Worm (Caenorhabditis elegans): Measurements from ENCODE around the gene B0454.5.

DNA sequence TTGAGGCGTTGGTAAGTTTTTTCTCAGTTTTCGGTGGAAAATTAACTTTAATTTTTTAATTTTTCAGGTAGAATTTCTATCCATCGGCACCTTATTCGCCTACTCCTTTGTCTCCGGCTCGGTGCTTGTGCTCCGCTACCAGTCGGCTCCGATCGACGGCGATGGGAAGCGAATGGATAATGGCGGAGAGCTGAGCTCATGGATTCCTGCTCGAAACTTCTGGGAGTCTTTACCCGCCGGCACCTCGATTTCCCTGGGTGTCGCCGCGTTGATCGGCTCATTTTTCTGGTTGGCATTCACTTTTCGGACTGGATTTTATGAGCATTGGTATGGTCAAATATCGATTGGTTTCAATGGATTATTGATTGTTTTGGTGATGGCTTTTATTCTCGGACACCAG is 3.7 kb upstream of the B0454.5 start:
- TF ChIP-seq ama-1 (optimal IDR thresholded peaks at IDR 0.05), result no peak
- no peak for TF ChIP-seq ceh-36 (tag; optimal IDR thresholded peaks at IDR 0.05)
- TF ChIP-seq flt-1 (GFP tag; IDR thresholded peaks at IDR 0.05), result no peak
- TF ChIP-seq hmg-4 (GFP tag; optimal IDR thresholded peaks at IDR 0.05), result no peak
- no peak for TF ChIP-seq tbx-11 (GFP tag; IDR thresholded peaks at IDR 0.05)
- TF ChIP-seq hmbx-1 (tag; optimal IDR thresholded peaks at IDR 0.05), result no peak
- no peak for TF ChIP-seq F13C5.2 (tag; optimal IDR thresholded peaks at IDR 0.05)

Data from whole organism, early embryonic.